Worm (Caenorhabditis elegans): Measurements from ENCODE around the gene gcy-34.
A peak's percentile ranks its signal among the peaks of the same experiment; 100 is the strongest.

gcy-34 gene

DNA sequence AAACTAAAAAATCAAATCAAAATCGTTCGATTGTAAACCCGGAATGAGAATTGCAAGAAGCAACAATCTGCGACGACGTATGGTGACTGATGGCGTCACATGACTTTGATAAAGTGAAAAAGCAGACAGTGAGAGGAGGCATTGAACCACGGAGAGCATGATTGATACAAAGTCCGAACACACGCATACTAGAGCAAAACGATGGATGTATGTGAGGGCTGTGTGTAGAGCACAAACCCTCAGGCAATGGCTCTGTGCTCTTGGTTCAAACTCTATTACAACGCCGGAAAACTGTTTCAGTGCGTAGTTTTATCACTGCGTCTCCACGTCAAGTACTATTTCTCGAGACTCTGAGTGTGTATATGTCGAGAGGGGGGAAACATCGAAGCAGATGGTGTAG, 16.8 kb upstream of the gcy-34 start (continued):
- TF ChIP-seq ceh-63 (GFP tag; optimal IDR thresholded peaks at IDR 0.05) (no peak), vab-15 (tag; optimal IDR thresholded peaks at IDR 0.05) (no peak), jun-1 (tag; optimal IDR thresholded peaks at IDR 0.05) (no peak), snu-23 (GFP tag; optimal IDR thresholded peaks at IDR 0.05) (peak; percentile 38), nhr-28 (tag; optimal IDR thresholded peaks at IDR 0.05) (no peak), nhr-77 (tag; optimal IDR thresholded peaks at IDR 0.05) (no peak), ces-1 (GFP tag; optimal IDR thresholded peaks at IDR 0.05) (no peak), unc-98 (GFP tag; IDR thresholded peaks at IDR 0.05) (no peak), lin-35 (GFP tag; optimal IDR thresholded peaks at IDR 0.05) (peak in 1 of 2 experiments; percentile 3), C16A3.4 (tag; optimal IDR thresholded peaks at IDR 0.05) (no peak), efl-3 (GFP tag; optimal IDR thresholded peaks at IDR 0.05) (no peak), rnt-1 (tag; optimal IDR thresholded peaks at IDR 0.05) (peak; percentile 70), lir-3 (tag; optimal IDR thresholded peaks at IDR 0.05; ENCODE audit: poor library complexity) (no peak), aha-1 (tag; optimal IDR thresholded peaks at IDR 0.05) (no peak), unc-86 (tag; optimal IDR thresholded peaks at IDR 0.05) (no peak), fkh-10 (GFP tag; optimal IDR thresholded peaks at IDR 0.05) (no peak), zip-4 (GFP tag; optimal IDR thresholded peaks at IDR 0.05) (no peak), fkh-8 (tag; optimal IDR thresholded peaks at IDR 0.05) (no peak), mab-9 (GFP tag; IDR thresholded peaks at IDR 0.05) (no peak), alr-1 (tag; optimal IDR thresholded peaks at IDR 0.05; ENCODE audit: borderline replicate concordance) (no peak), unc-62 (GFP tag; optimal IDR thresholded peaks at IDR 0.05) (no peak), elt-2 (tag; optimal IDR thresholded peaks at IDR 0.05) (no peak), dsc-1 (tag; optimal IDR thresholded peaks at IDR 0.05) (peak; percentile 56), sup-37 (GFP tag; optimal IDR thresholded peaks at IDR 0.05) (no peak), mef-2 (tag; optimal IDR thresholded peaks at IDR 0.05) (no peak), zag-1 (tag; optimal IDR thresholded peaks at IDR 0.05) (no peak), nhr-90 (tag; optimal IDR thresholded peaks at IDR 0.05; ENCODE audit: poor library complexity) (no peak), pag-3 (tag; optimal IDR thresholded peaks at IDR 0.05; ENCODE audit: borderline replicate concordance, insufficient read depth) (no peak), nhr-47 (tag; optimal IDR thresholded peaks at IDR 0.05) (no peak), efl-1 (optimal IDR thresholded peaks at IDR 0.05) (peak in 1 of 2 experiments; percentile 16), efl-1 (GFP tag; optimal IDR thresholded peaks at IDR 0.05 in 1 of 2) (peak in 1 of 2 experiments; percentile 88), nhr-237 (tag; optimal IDR thresholded peaks at IDR 0.05) (no peak), isw-1 (GFP tag; IDR thresholded peaks at IDR 0.05) (no peak), ztf-11 (tag; optimal IDR thresholded peaks at IDR 0.05) (no peak), pqm-1 (tag; optimal IDR thresholded peaks at IDR 0.05) (no peak), mep-1 (tag; optimal IDR thresholded peaks at IDR 0.05) (peak; percentile 20), ama-1 (optimal IDR thresholded peaks at IDR 0.05) (no peak), nhr-19 (GFP tag; conservative IDR thresholded peaks at IDR 0.05) (0 out of 2 replicates have a peak, but pooled peaks have one; percentile 23), nhr-11 (tag; optimal IDR thresholded peaks at IDR 0.05) (no peak), hlh-17 (GFP tag; optimal IDR thresholded peaks at IDR 0.05; ENCODE audit: borderline replicate concordance) (no peak), snpc-4 (tag; optimal IDR thresholded peaks at IDR 0.05) (no peak), nhr-71 (tag; optimal IDR thresholded peaks at IDR 0.05) (peak; percentile 63), pax-3 (tag; optimal IDR thresholded peaks at IDR 0.05) (no peak), lsy-2 (tag; optimal IDR thresholded peaks at IDR 0.05) (peak in 1 of 2 experiments; percentile 37), nhr-84 (tag; optimal IDR thresholded peaks at IDR 0.05) (no peak), lin-39 (tag; optimal IDR thresholded peaks at IDR 0.05) (peak; percentile 64), irx-1 (tag; optimal IDR thresholded peaks at IDR 0.05) (no peak), grh-1 (GFP tag; IDR thresholded peaks at IDR 0.05) (no peak), ceh-8 (GFP tag; optimal IDR thresholded peaks at IDR 0.05) (no peak)
